Worm (Caenorhabditis elegans) whole organism, L1 larva: ENCODE data around the gene clec-19.

Source experiments
- ceh-88 ChIP-seq: fragments of 200-800 bp; sonication (Bioruptor generic); IDR thresholded peaks from 2 replicates; pipeline ENCODE4 v1.3.6; 2022; ENCODE audit warnings: missing genetic modification characterization, missing compliant biosample characterization
- ces-1 ChIP-seq: fragments of 150-350 bp; optimal IDR thresholded peaks from 2 replicates; lab custom pipeline; 2014; ENCODE audit warnings: missing biosample characterization, missing genetic modification reagents, missing genetic modification characterization
- lin-14 ChIP-seq: fragments of 200-800 bp; sonication (Bioruptor generic); optimal IDR thresholded peaks from 2 replicates; lab custom pipeline; 2018; ENCODE audit warnings: mild to moderate bottlenecking, missing genetic modification characterization, moderate library complexity, missing compliant biosample characterization
- pag-3 ChIP-seq: sonication (generic microtip); optimal IDR thresholded peaks from 2 replicates; lab custom pipeline; 2017; ENCODE audit warnings: missing genetic modification characterization, mild to moderate bottlenecking, missing compliant biosample characterization, antibody characterized with exemption, borderline replicate concordance; ENCODE audit not compliant: insufficient read depth
- tbx-2 ChIP-seq: sonication (generic microtip); optimal IDR thresholded peaks from 2 replicates; lab custom pipeline; 2016; ENCODE audit warnings: missing genetic modification characterization, missing compliant biosample characterization

Gene clec-19

DNA sequence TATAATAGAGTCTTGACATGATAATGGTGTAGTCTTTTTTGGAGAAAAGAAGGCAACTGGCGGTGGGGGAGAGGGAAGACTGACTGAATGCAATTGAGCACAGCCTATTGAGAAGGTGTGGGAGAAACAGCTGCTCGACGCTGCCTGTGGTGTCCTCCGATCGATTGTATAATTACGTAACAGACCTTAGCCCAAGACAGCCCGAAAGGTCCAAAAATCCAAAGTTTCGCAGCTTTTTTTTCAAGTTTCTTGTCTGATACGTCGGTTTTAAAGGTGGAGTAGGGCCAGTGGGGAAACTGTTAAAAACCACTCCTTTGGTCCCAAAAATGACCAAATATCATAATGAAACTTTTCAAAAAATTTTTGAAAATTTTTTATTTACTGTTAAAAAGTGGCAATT is 43.8 kb downstream of the clec-19 start, which contains the start of the genes C08F1.6 and fbxb-13:
TSS of gene C08F1.6 (minus strand) at position 101 of the 400 bp plus-strand sequence.
TSS of gene fbxb-13 (plus strand) at position 191 of the 400 bp plus-strand sequence.
- TF ChIP-seq ces-1 (GFP tag; lab: Kevin White, UChicago) (no peak), ceh-88 (GFP tag; lab: Robert Waterston, UW) (no peak), tbx-2 (tag; lab: Kevin White, UChicago) (no peak), pag-3 (no peak), lin-14 (no peak)
